Worm (Caenorhabditis elegans) whole organism, mixed stage, embryonic: ENCODE data around the gene W02H5.19.

ENCODE experiments used
- M03D4.4 ChIP-seq: sonication (generic microtip); optimal IDR thresholded peaks from 2 replicates; lab custom pipeline; 2017; ENCODE audit warnings: mild to moderate bottlenecking, missing genetic modification characterization, missing compliant biosample characterization
- ceh-39 ChIP-seq: fragments of 150-350 bp; optimal IDR thresholded peaks from 2 replicates; lab custom pipeline; 2014; ENCODE audit warnings: missing biosample characterization, missing genetic modification characterization
- ceh-83 ChIP-seq: fragments of 200-800 bp; sonication (Bioruptor generic); optimal IDR thresholded peaks from 2 replicates; lab custom pipeline; 2018; ENCODE audit warnings: mild to moderate bottlenecking, missing genetic modification characterization, missing compliant biosample characterization
- elt-1 ChIP-seq: sonication (generic microtip); optimal IDR thresholded peaks from 2 replicates; lab custom pipeline; 2017; ENCODE audit warnings: missing genetic modification characterization, mild to moderate bottlenecking, missing compliant biosample characterization, antibody characterized with exemption, moderate library complexity, borderline replicate concordance; ENCODE audit not compliant: insufficient read depth
- elt-3 ChIP-seq: fragments of 150-350 bp; optimal IDR thresholded peaks from 2 replicates; lab custom pipeline; 2014; ENCODE audit warnings: missing biosample characterization, missing genetic modification characterization
- lsy-2 ChIP-seq: fragments of 150-350 bp; optimal IDR thresholded peaks from 2 replicates; lab custom pipeline; 2014; ENCODE audit warnings: missing biosample characterization, missing genetic modification characterization
- nhr-12 ChIP-seq: fragments of 150-350 bp; optimal IDR thresholded peaks from 2 replicates; lab custom pipeline; 2014; ENCODE audit warnings: missing biosample characterization, missing genetic modification characterization
- nhr-237 ChIP-seq: fragments of 150-350 bp; optimal IDR thresholded peaks from 2 replicates; lab custom pipeline; 2014; ENCODE audit warnings: missing biosample characterization, missing genetic modification characterization
- snpc-4 ChIP-seq: fragments of 150-350 bp; optimal IDR thresholded peaks from 2 replicates; lab custom pipeline; 2014; ENCODE audit warnings: missing biosample characterization, missing genetic modification characterization
- unc-39 ChIP-seq: fragments of 150-350 bp; optimal IDR thresholded peaks from 2 replicates; lab custom pipeline; 2014; ENCODE audit warnings: missing biosample characterization, missing genetic modification characterization
- unc-62 ChIP-seq: fragments of 150-350 bp; optimal IDR thresholded peaks from 2 replicates; lab custom pipeline; 2014; ENCODE audit warnings: missing biosample characterization, missing genetic modification reagents, missing genetic modification characterization
- ztf-11 ChIP-seq: fragments of 150-350 bp; optimal IDR thresholded peaks from 2 replicates; lab custom pipeline; 2014; ENCODE audit warnings: missing biosample characterization, missing genetic modification characterization

ce11 chrV:2603056-2603455 is 35.6 kb upstream of the W02H5.19 start, which contains the start of gene F53E10.6:
- no peak for TF ChIP-seq elt-3 (tag; lab: Kevin White, UChicago)
- TF ChIP-seq ceh-39 (tag; lab: Kevin White, UChicago): no peak
- no peak for TF ChIP-seq M03D4.4 (tag; lab: Kevin White, UChicago)
- TF ChIP-seq ztf-11 (tag; lab: Kevin White, UChicago): no peak
- TF ChIP-seq nhr-12: no peak
- no peak for TF ChIP-seq unc-39
- TF ChIP-seq ceh-83 (GFP tag; lab: Kevin White, UChicago): no peak
- no peak for TF ChIP-seq elt-1
- TF ChIP-seq lsy-2 (tag; lab: Kevin White, UChicago): no peak
- TF ChIP-seq nhr-237 (tag; lab: Kevin White, UChicago): no peak
- no peak for TF ChIP-seq snpc-4 (tag; lab: Kevin White, UChicago)
- no peak for TF ChIP-seq unc-62
